Worm (Caenorhabditis elegans) whole organism, L1 larva: ENCODE measurements around the gene cha-1.
A peak's percentile ranks its signal among the peaks of the same experiment; 100 is the strongest.

Source experiments
- C04F5.9 ChIP-seq: sonication (generic microtip); optimal IDR thresholded peaks from 2 replicates; lab custom pipeline; 2016; ENCODE audit warnings: missing genetic modification characterization, missing compliant biosample characterization
- C16A3.4 ChIP-seq: fragments of 150-350 bp; optimal IDR thresholded peaks from 2 replicates; lab custom pipeline; 2014; ENCODE audit warnings: missing biosample characterization, missing genetic modification characterization
- alr-1 ChIP-seq: fragments of 200-800 bp; sonication (Bioruptor generic); optimal IDR thresholded peaks from 2 replicates; lab custom pipeline; 2018; ENCODE audit warnings: borderline replicate concordance, mild to moderate bottlenecking, missing genetic modification characterization, missing compliant biosample characterization
- aly-2 ChIP-seq: fragments of 150-350 bp; optimal IDR thresholded peaks from 2 replicates; lab custom pipeline; 2014; ENCODE audit warnings: missing biosample characterization, missing genetic modification characterization
- ceh-8 ChIP-seq: fragments of 200-800 bp; sonication (Bioruptor generic); optimal IDR thresholded peaks from 2 replicates; lab custom pipeline; 2018; ENCODE audit warnings: mild to moderate bottlenecking, missing genetic modification characterization, moderate library complexity, missing compliant biosample characterization
- ceh-82 ChIP-seq, 3 experiments: fragments of 150-350 bp in 1 of 3; sonication (generic microtip) in 2 of 3; optimal IDR thresholded peaks; 2 replicates each; lab custom pipeline; 2014 to 2017; ENCODE audit warnings: missing biosample characterization in 3 of 3, missing genetic modification characterization in 3 of 3
- ceh-90 ChIP-seq: sonication (generic microtip); optimal IDR thresholded peaks from 2 replicates; lab custom pipeline; 2016; ENCODE audit warnings: missing genetic modification characterization, missing compliant biosample characterization
- efl-1 ChIP-seq, 4 experiments: fragments of 150-350 bp; optimal IDR thresholded peaks in 3 of 4; peaks in 1 of 4; 1 replicate in 1 of 4; 2 replicates in 3 of 4; lab custom pipeline; 2014; ENCODE audit warnings: missing biosample characterization in 2 of 4, missing genetic modification characterization in 2 of 4, missing genetic modification reagents in 2 of 4
- elt-2 ChIP-seq: sonication (generic microtip); optimal IDR thresholded peaks from 2 replicates; lab custom pipeline; 2016; ENCODE audit warnings: missing genetic modification characterization, mild to moderate bottlenecking, inconsistent platforms, missing compliant biosample characterization, missing genetic modification reagents
- elt-3 ChIP-seq, 6 experiments: fragments of 150-350 bp in 1 of 6; sonication (generic microtip); optimal IDR thresholded peaks; 2 replicates each; lab custom pipeline; 2017 to 2018; ENCODE audit warnings: missing biosample characterization in 6 of 6, missing genetic modification characterization in 6 of 6, inconsistent platforms in 1 of 6
- fkh-10 ChIP-seq: sonication (generic microtip); optimal IDR thresholded peaks from 2 replicates; lab custom pipeline; 2017; ENCODE audit warnings: missing biosample characterization, missing genetic modification reagents, missing genetic modification characterization
- hlh-17 ChIP-seq: fragments of 200-800 bp; sonication (Bioruptor generic); optimal IDR thresholded peaks from 2 replicates; lab custom pipeline; 2018; ENCODE audit warnings: missing genetic modification characterization, mild to moderate bottlenecking, missing compliant biosample characterization, moderate library complexity, borderline replicate concordance
- jun-1 ChIP-seq: fragments of 150-350 bp; optimal IDR thresholded peaks from 2 replicates; lab custom pipeline; 2014; ENCODE audit warnings: missing biosample characterization, missing genetic modification reagents, missing genetic modification characterization
- lin-14 ChIP-seq: fragments of 200-800 bp; sonication (Bioruptor generic); optimal IDR thresholded peaks from 2 replicates; lab custom pipeline; 2018; ENCODE audit warnings: mild to moderate bottlenecking, missing genetic modification characterization, moderate library complexity, missing compliant biosample characterization
- lin-35 ChIP-seq, 2 experiments: fragments of 150-350 bp; optimal IDR thresholded peaks; 2 replicates each; lab custom pipeline; 2014; ENCODE audit warnings: missing biosample characterization in 2 of 2, missing genetic modification characterization in 2 of 2, missing genetic modification reagents in 2 of 2
- lin-39 ChIP-seq: fragments of 150-350 bp; optimal IDR thresholded peaks from 2 replicates; lab custom pipeline; 2014; ENCODE audit warnings: missing biosample characterization, missing genetic modification reagents, missing genetic modification characterization
- lsy-2 ChIP-seq, 2 experiments: fragments of 150-350 bp; optimal IDR thresholded peaks; 2 replicates each; lab custom pipeline; 2014; ENCODE audit warnings: missing biosample characterization in 2 of 2, missing genetic modification characterization in 2 of 2
- mab-9 ChIP-seq: fragments of 200-800 bp; sonication (Bioruptor generic); IDR thresholded peaks from 2 replicates; pipeline ENCODE4 v1.3.6; 2022; ENCODE audit warnings: missing genetic modification reagents, missing genetic modification characterization, missing compliant biosample characterization
- mef-2 ChIP-seq: fragments of 150-350 bp; optimal IDR thresholded peaks from 2 replicates; lab custom pipeline; 2014; ENCODE audit warnings: missing biosample characterization, missing genetic modification characterization
- mep-1 ChIP-seq: fragments of 150-350 bp; optimal IDR thresholded peaks from 2 replicates; lab custom pipeline; 2014; ENCODE audit warnings: missing biosample characterization, missing genetic modification characterization
- nhr-19 ChIP-seq: fragments of 200-800 bp; sonication (Bioruptor generic); conservative IDR thresholded peaks from 2 replicates; pipeline ENCODE4 v1.3.6; 2022; ENCODE audit warnings: missing genetic modification characterization, missing compliant biosample characterization
- nhr-20 ChIP-seq: sonication (generic microtip); optimal IDR thresholded peaks from 2 replicates; lab custom pipeline; 2016; ENCODE audit warnings: mild to moderate bottlenecking, missing genetic modification characterization, missing compliant biosample characterization
- nhr-71 ChIP-seq: sonication (generic microtip); optimal IDR thresholded peaks from 2 replicates; lab custom pipeline; 2016; ENCODE audit warnings: mild to moderate bottlenecking, missing genetic modification characterization, moderate library complexity, missing compliant biosample characterization
- nhr-77 ChIP-seq: fragments of 150-350 bp; optimal IDR thresholded peaks from 2 replicates; lab custom pipeline; 2014; ENCODE audit warnings: missing biosample characterization, missing genetic modification characterization
- nhr-84 ChIP-seq: sonication (generic microtip); optimal IDR thresholded peaks from 2 replicates; lab custom pipeline; 2017; ENCODE audit warnings: missing biosample characterization, missing genetic modification characterization
- nhr-85 ChIP-seq: sonication (generic microtip); peaks from one replicate; lab custom pipeline; 2016; ENCODE audit warnings: missing genetic modification characterization, inconsistent platforms, missing compliant biosample characterization
- pax-3 ChIP-seq: fragments of 200-800 bp; sonication (Bioruptor generic); optimal IDR thresholded peaks from 2 replicates; lab custom pipeline; 2018; ENCODE audit warnings: mild to moderate bottlenecking, missing genetic modification characterization, moderate library complexity, missing compliant biosample characterization
- rnt-1 ChIP-seq: sonication (generic microtip); optimal IDR thresholded peaks from 2 replicates; lab custom pipeline; 2016; ENCODE audit warnings: mild to moderate bottlenecking, missing genetic modification characterization, moderate library complexity, missing compliant biosample characterization
- snu-23 ChIP-seq: sonication (generic microtip); optimal IDR thresholded peaks from 2 replicates; lab custom pipeline; 2016; ENCODE audit warnings: missing genetic modification characterization, missing compliant biosample characterization
- sox-4 ChIP-seq: sonication (generic microtip); optimal IDR thresholded peaks from 2 replicates; lab custom pipeline; 2016; ENCODE audit warnings: missing genetic modification characterization, missing compliant biosample characterization
- sptf-1 ChIP-seq: fragments of 150-350 bp; optimal IDR thresholded peaks from 2 replicates; lab custom pipeline; 2014; ENCODE audit warnings: missing biosample characterization, missing genetic modification characterization
- sup-37 ChIP-seq: fragments of 200-800 bp; sonication (Bioruptor generic); optimal IDR thresholded peaks from 2 replicates; lab custom pipeline; 2018; ENCODE audit warnings: mild to moderate bottlenecking, missing genetic modification characterization, missing compliant biosample characterization
- tbx-2 ChIP-seq: sonication (generic microtip); optimal IDR thresholded peaks from 2 replicates; lab custom pipeline; 2016; ENCODE audit warnings: missing genetic modification characterization, missing compliant biosample characterization
- tlp-1 ChIP-seq: fragments of 150-350 bp; optimal IDR thresholded peaks from 2 replicates; lab custom pipeline; 2014; ENCODE audit warnings: missing biosample characterization, missing genetic modification characterization
- unc-130 ChIP-seq: fragments of 150-350 bp; optimal IDR thresholded peaks from 2 replicates; lab custom pipeline; 2017; ENCODE audit warnings: missing biosample characterization, missing genetic modification characterization, inconsistent platforms
- unc-62 ChIP-seq: fragments of 150-350 bp; optimal IDR thresholded peaks from 2 replicates; lab custom pipeline; 2014; ENCODE audit warnings: missing biosample characterization, missing genetic modification reagents, missing genetic modification characterization
- unc-98 ChIP-seq: fragments of 200-800 bp; sonication (Bioruptor generic); IDR thresholded peaks from 2 replicates; pipeline ENCODE4 v1.3.6; 2022; ENCODE audit warnings: missing genetic modification characterization, missing compliant biosample characterization
- xbp-1 ChIP-seq: sonication (generic microtip); optimal IDR thresholded peaks from 2 replicates; lab custom pipeline; 2016; ENCODE audit warnings: missing genetic modification characterization, missing compliant biosample characterization
- zag-1 ChIP-seq: fragments of 150-350 bp; optimal IDR thresholded peaks from 2 replicates; lab custom pipeline; 2014; ENCODE audit warnings: missing biosample characterization, missing genetic modification characterization
- ztf-11 ChIP-seq, 2 experiments: sonication (generic microtip); optimal IDR thresholded peaks; 2 replicates each; lab custom pipeline; 2016 to 2017; ENCODE audit warnings: missing genetic modification characterization in 2 of 2, missing biosample characterization in 1 of 2, missing compliant biosample characterization in 1 of 2
- ztf-4 ChIP-seq: fragments of 150-350 bp; optimal IDR thresholded peaks from 2 replicates; lab custom pipeline; 2014; ENCODE audit warnings: missing biosample characterization, missing genetic modification characterization

Gene cha-1

DNA sequence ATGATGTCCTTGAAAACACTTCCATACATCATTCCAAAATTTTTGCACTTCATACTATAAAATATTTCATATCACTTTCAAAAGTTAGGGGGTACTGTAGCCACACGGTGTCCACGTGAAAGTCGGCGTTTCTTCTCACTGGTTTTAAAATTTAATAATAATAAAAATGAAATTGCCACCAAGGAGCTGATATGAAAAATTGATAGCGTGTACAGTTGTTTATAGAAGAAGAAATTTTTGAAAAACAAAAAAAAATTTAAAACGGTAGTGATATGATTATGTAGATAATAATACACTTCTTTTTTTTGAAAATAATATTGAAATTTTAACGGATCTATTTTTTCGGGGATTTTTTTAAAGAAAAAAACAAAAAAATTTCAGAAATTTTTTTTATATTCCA, 35.5 kb upstream of the cha-1 start:
- no peak for TF ChIP-seq tlp-1 (tag; lab: Kevin White, UChicago)
- TF ChIP-seq zag-1 (tag; lab: Kevin White, UChicago), result no peak
- TF ChIP-seq mab-9, result no peak
- no peak for TF ChIP-seq efl-1 (optimal IDR thresholded peaks at IDR 0.05; lab: Kevin White, UChicago)
- peak in 1 of 2 experiments; percentile 39 for TF ChIP-seq efl-1 (GFP tag; optimal IDR thresholded peaks at IDR 0.05 in 1 of 2; lab: Kevin White, UChicago)
- TF ChIP-seq ceh-8 (GFP tag; lab: Kevin White, UChicago), result no peak
- TF ChIP-seq ceh-82 (tag; optimal IDR thresholded peaks at IDR 0.05; lab: Kevin White, UChicago), result no peak
- TF ChIP-seq nhr-71 (tag; lab: Kevin White, UChicago), result no peak
- TF ChIP-seq tbx-2 (tag; lab: Kevin White, UChicago), result no peak
- no peak for TF ChIP-seq nhr-77 (tag; lab: Kevin White, UChicago)

DNA sequence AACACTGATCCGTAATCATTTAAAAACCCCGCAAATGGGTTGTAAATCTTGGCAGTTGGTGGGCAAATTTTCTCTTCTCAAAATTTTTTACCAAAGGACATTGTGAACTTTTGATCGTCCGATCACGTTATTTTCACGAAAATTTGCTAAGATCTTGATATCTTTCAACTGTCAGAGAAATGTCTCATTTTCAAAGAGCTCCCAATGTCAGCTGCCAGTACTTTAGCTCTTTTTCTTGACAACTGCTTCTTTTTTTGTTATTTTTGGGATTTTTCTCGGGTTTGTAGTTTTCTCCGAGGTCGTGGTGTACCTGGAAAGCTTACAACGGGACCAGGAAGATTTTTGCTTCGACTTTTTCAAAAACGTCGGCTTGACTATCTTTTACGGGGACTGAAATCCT, 31.4 kb upstream of the cha-1 start:
- TF ChIP-seq sptf-1 (no peak), unc-62 (GFP tag; lab: Kevin White, UChicago) (no peak), lsy-2 (tag; optimal IDR thresholded peaks at IDR 0.05; lab: Kevin White, UChicago) (peak; percentile 35 to 57), sox-4 (tag; lab: Kevin White, UChicago) (no peak), rnt-1 (peak; percentile 65), alr-1 (no peak), jun-1 (tag; lab: Kevin White, UChicago) (no peak), ceh-90 (tag; lab: Kevin White, UChicago) (no peak), mef-2 (tag; lab: Kevin White, UChicago) (peak; percentile 36), unc-98 (GFP tag; lab: Robert Waterston, UW) (peak; percentile 33; the same call in 1 of the 2 replicates), hlh-17 (GFP tag; lab: Kevin White, UChicago) (no peak), nhr-20 (tag; lab: Kevin White, UChicago) (peak; percentile 40), unc-130 (tag; lab: Kevin White, UChicago) (peak; percentile 15), lin-14 (GFP tag; lab: Kevin White, UChicago) (peak; percentile 67), efl-1 (optimal IDR thresholded peaks at IDR 0.05; lab: Kevin White, UChicago) (peak in 1 of 2 experiments; percentile 4), efl-1 (GFP tag; optimal IDR thresholded peaks at IDR 0.05 in 1 of 2; lab: Kevin White, UChicago) (no peak), snu-23 (peak; percentile 44), elt-3 (tag; optimal IDR thresholded peaks at IDR 0.05; lab: Kevin White, UChicago) (no peak), aly-2 (tag; lab: Kevin White, UChicago) (no peak), nhr-85 (peak; percentile 4), pax-3 (tag; lab: Kevin White, UChicago) (no peak), C16A3.4 (tag; lab: Kevin White, UChicago) (no peak), mep-1 (tag; lab: Kevin White, UChicago) (peak; percentile 2), nhr-71 (tag; lab: Kevin White, UChicago) (peak; percentile 83), nhr-19 (peak; percentile 77), ztf-4 (tag; lab: Kevin White, UChicago) (no peak), lin-39 (tag; lab: Kevin White, UChicago) (peak; percentile 1), xbp-1 (no peak), lin-35 (GFP tag; optimal IDR thresholded peaks at IDR 0.05; lab: Kevin White, UChicago) (no peak), ztf-11 (tag; optimal IDR thresholded peaks at IDR 0.05; lab: Kevin White, UChicago) (no peak), sup-37 (GFP tag; lab: Kevin White, UChicago) (no peak), C04F5.9 (tag; lab: Kevin White, UChicago) (no peak)

DNA sequence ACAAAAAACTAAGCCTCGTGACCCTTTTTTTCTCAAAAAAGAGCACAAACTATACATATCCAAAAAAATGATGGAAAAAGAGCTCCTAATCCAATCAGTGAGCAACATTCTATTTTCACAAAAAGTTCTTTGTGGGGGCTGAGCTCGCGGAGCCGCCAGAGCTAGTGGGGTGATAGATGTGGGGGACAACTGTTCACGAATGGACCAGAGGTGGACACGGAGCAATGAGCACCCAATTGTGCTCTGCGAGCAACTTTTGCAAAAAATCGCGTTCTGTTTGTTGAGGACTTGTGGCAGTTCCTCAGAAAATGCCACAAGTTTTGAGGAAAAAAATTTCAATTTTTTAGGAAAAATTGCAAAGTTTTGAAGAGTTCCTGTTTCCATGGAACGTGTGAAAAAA, 30.3 kb upstream of the cha-1 start:
- peak; percentile 14 for TF ChIP-seq lin-14 (GFP tag; lab: Kevin White, UChicago)
- TF ChIP-seq elt-2 (tag; lab: Kevin White, UChicago), result no peak
- peak; percentile 63 for TF ChIP-seq rnt-1
- no peak for TF ChIP-seq fkh-10 (GFP tag; lab: Kevin White, UChicago)
- peak; percentile 2 for TF ChIP-seq nhr-71 (tag; lab: Kevin White, UChicago)
- TF ChIP-seq nhr-84 (tag; lab: Kevin White, UChicago), result no peak
- TF ChIP-seq nhr-19, result 0 out of 2 replicates have a peak, but pooled peaks have one; percentile 2
